Worm (Caenorhabditis elegans) whole organism, L1 larva: ENCODE measurements around the gene F10G2.7.

Experiments used
- C04F5.9 ChIP-seq: sonication (generic microtip); optimal IDR thresholded peaks from 2 replicates; lab custom pipeline; 2016; ENCODE audit warnings: missing genetic modification characterization, missing compliant biosample characterization
- C16A3.4 ChIP-seq: fragments of 150-350 bp; optimal IDR thresholded peaks from 2 replicates; lab custom pipeline; 2014; ENCODE audit warnings: missing biosample characterization, missing genetic modification characterization
- C34B4.2 ChIP-seq: sonication (generic microtip); optimal IDR thresholded peaks from 2 replicates; lab custom pipeline; 2017; ENCODE audit warnings: mild to moderate bottlenecking, missing genetic modification characterization, missing compliant biosample characterization
- Y116A8C.19 ChIP-seq: sonication (generic microtip); optimal IDR thresholded peaks from 2 replicates; lab custom pipeline; 2016; ENCODE audit warnings: missing compliant biosample characterization, missing genetic modification characterization, borderline replicate concordance
- aly-2 ChIP-seq: fragments of 150-350 bp; optimal IDR thresholded peaks from 2 replicates; lab custom pipeline; 2014; ENCODE audit warnings: missing biosample characterization, missing genetic modification characterization
- blmp-1 ChIP-seq: fragments of 150-350 bp; optimal IDR thresholded peaks from 2 replicates; lab custom pipeline; 2014; ENCODE audit warnings: missing biosample characterization, missing genetic modification characterization
- ceh-63 ChIP-seq: fragments of 200-800 bp; sonication (Bioruptor generic); optimal IDR thresholded peaks from 2 replicates; lab custom pipeline; 2018; ENCODE audit warnings: mild to moderate bottlenecking, missing genetic modification characterization, missing compliant biosample characterization
- ces-1 ChIP-seq: fragments of 150-350 bp; optimal IDR thresholded peaks from 2 replicates; lab custom pipeline; 2014; ENCODE audit warnings: missing biosample characterization, missing genetic modification reagents, missing genetic modification characterization
- dpl-1 ChIP-seq, 3 experiments: fragments of 150-350 bp in 2 of 3; sonication (generic microtip) in 1 of 3; optimal IDR thresholded peaks; 2 replicates each; lab custom pipeline; 2014 to 2017; ENCODE audit warnings: missing biosample characterization in 3 of 3, missing genetic modification characterization in 3 of 3, missing genetic modification reagents in 3 of 3
- dsc-1 ChIP-seq: sonication (generic microtip); optimal IDR thresholded peaks from 2 replicates; lab custom pipeline; 2016; ENCODE audit warnings: mild to moderate bottlenecking, missing genetic modification characterization, missing compliant biosample characterization
- efl-1 ChIP-seq, 4 experiments: fragments of 150-350 bp; optimal IDR thresholded peaks in 3 of 4; peaks in 1 of 4; 1 replicate in 1 of 4; 2 replicates in 3 of 4; lab custom pipeline; 2014; ENCODE audit warnings: missing biosample characterization in 2 of 4, missing genetic modification characterization in 2 of 4, missing genetic modification reagents in 2 of 4
- elt-2 ChIP-seq: sonication (generic microtip); optimal IDR thresholded peaks from 2 replicates; lab custom pipeline; 2016; ENCODE audit warnings: missing genetic modification characterization, mild to moderate bottlenecking, inconsistent platforms, missing compliant biosample characterization, missing genetic modification reagents
- fkh-10 ChIP-seq: sonication (generic microtip); optimal IDR thresholded peaks from 2 replicates; lab custom pipeline; 2017; ENCODE audit warnings: missing biosample characterization, missing genetic modification reagents, missing genetic modification characterization
- fkh-8 ChIP-seq: sonication (generic microtip); optimal IDR thresholded peaks from 2 replicates; lab custom pipeline; 2016; ENCODE audit warnings: mild to moderate bottlenecking, missing genetic modification characterization, missing compliant biosample characterization
- fos-1 ChIP-seq: fragments of 150-350 bp; optimal IDR thresholded peaks from 2 replicates; lab custom pipeline; 2014; ENCODE audit warnings: missing biosample characterization, missing genetic modification characterization
- hlh-4 ChIP-seq: sonication (generic microtip); optimal IDR thresholded peaks from 2 replicates; lab custom pipeline; 2016; ENCODE audit warnings: mild to moderate bottlenecking, missing genetic modification characterization, missing compliant biosample characterization
- hpl-2 ChIP-seq: fragments of 150-350 bp; optimal IDR thresholded peaks from 2 replicates; lab custom pipeline; 2014; ENCODE audit warnings: missing biosample characterization, missing genetic modification reagents, missing genetic modification characterization
- jun-1 ChIP-seq: fragments of 150-350 bp; optimal IDR thresholded peaks from 2 replicates; lab custom pipeline; 2014; ENCODE audit warnings: missing biosample characterization, missing genetic modification reagents, missing genetic modification characterization
- lin-35 ChIP-seq, 2 experiments: fragments of 150-350 bp; optimal IDR thresholded peaks; 2 replicates each; lab custom pipeline; 2014; ENCODE audit warnings: missing biosample characterization in 2 of 2, missing genetic modification characterization in 2 of 2, missing genetic modification reagents in 2 of 2
- mdl-1 ChIP-seq, 2 experiments: fragments of 150-350 bp; optimal IDR thresholded peaks; 2 replicates each; lab custom pipeline; 2014 to 2017; ENCODE audit warnings: missing biosample characterization in 2 of 2, missing genetic modification characterization in 2 of 2, inconsistent platforms in 1 of 2
- nhr-20 ChIP-seq: sonication (generic microtip); optimal IDR thresholded peaks from 2 replicates; lab custom pipeline; 2016; ENCODE audit warnings: mild to moderate bottlenecking, missing genetic modification characterization, missing compliant biosample characterization
- nhr-237 ChIP-seq: fragments of 150-350 bp; optimal IDR thresholded peaks from 2 replicates; lab custom pipeline; 2014; ENCODE audit warnings: missing biosample characterization, missing genetic modification characterization
- nhr-71 ChIP-seq: sonication (generic microtip); optimal IDR thresholded peaks from 2 replicates; lab custom pipeline; 2016; ENCODE audit warnings: mild to moderate bottlenecking, missing genetic modification characterization, moderate library complexity, missing compliant biosample characterization
- pqm-1 ChIP-seq: sonication (generic microtip); optimal IDR thresholded peaks from 3 replicates; lab custom pipeline; 2017; ENCODE audit warnings: missing biosample characterization, missing genetic modification characterization
- rnt-1 ChIP-seq: sonication (generic microtip); optimal IDR thresholded peaks from 2 replicates; lab custom pipeline; 2016; ENCODE audit warnings: mild to moderate bottlenecking, missing genetic modification characterization, moderate library complexity, missing compliant biosample characterization
- snpc-4 ChIP-seq: fragments of 150-350 bp; optimal IDR thresholded peaks from 2 replicates; lab custom pipeline; 2014; ENCODE audit warnings: missing biosample characterization, missing genetic modification characterization
- sptf-1 ChIP-seq: fragments of 150-350 bp; optimal IDR thresholded peaks from 2 replicates; lab custom pipeline; 2014; ENCODE audit warnings: missing biosample characterization, missing genetic modification characterization
- tlp-1 ChIP-seq: fragments of 150-350 bp; optimal IDR thresholded peaks from 2 replicates; lab custom pipeline; 2014; ENCODE audit warnings: missing biosample characterization, missing genetic modification characterization
- unc-30 ChIP-seq: sonication (generic microtip); optimal IDR thresholded peaks from 2 replicates; lab custom pipeline; 2017; ENCODE audit warnings: missing biosample characterization, missing genetic modification characterization
- unc-86 ChIP-seq: sonication (generic microtip); optimal IDR thresholded peaks from 2 replicates; lab custom pipeline; 2016; ENCODE audit warnings: missing genetic modification characterization, missing compliant biosample characterization
- vab-15 ChIP-seq: sonication (generic microtip); optimal IDR thresholded peaks from 2 replicates; lab custom pipeline; 2017; ENCODE audit warnings: missing genotype, mild to moderate bottlenecking, missing genetic modification characterization, missing compliant biosample characterization
- zag-1 ChIP-seq: fragments of 150-350 bp; optimal IDR thresholded peaks from 2 replicates; lab custom pipeline; 2014; ENCODE audit warnings: missing biosample characterization, missing genetic modification characterization
- ztf-4 ChIP-seq: fragments of 150-350 bp; optimal IDR thresholded peaks from 2 replicates; lab custom pipeline; 2014; ENCODE audit warnings: missing biosample characterization, missing genetic modification characterization

The F10G2.7 gene

DNA sequence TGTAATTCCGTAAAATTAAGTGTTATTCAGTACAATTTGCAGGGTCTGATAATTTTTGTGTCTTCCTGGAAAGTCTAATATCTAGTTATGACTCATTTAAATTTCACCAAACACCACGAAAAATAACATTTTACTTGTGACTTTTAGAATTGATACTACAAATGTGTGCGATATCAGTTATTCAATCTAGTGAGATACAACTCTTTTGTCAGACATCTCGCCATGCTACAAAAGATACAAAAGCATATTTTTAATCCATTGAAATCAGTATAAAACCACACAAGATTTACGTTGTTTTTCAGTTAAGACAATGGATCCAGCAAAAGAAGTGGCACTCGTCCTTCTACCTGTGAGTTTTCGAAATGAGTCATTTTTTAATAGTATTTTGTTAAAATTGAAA, 37.0 kb upstream of the F10G2.7 start, which contains the start of gene srx-56:
TSS of gene srx-56 (plus strand) at position 301 of the 400 bp plus-strand sequence.
- TF ChIP-seq Y116A8C.19 (tag; lab: Kevin White, UChicago) (no peak), fkh-8 (peak; percentile 50), hpl-2 (GFP tag; lab: Kevin White, UChicago) (no peak), tlp-1 (no peak), fkh-10 (no peak), lin-35 (GFP tag; optimal IDR thresholded peaks at IDR 0.05; lab: Kevin White, UChicago) (no peak), unc-30 (tag; lab: Kevin White, UChicago) (no peak)

DNA sequence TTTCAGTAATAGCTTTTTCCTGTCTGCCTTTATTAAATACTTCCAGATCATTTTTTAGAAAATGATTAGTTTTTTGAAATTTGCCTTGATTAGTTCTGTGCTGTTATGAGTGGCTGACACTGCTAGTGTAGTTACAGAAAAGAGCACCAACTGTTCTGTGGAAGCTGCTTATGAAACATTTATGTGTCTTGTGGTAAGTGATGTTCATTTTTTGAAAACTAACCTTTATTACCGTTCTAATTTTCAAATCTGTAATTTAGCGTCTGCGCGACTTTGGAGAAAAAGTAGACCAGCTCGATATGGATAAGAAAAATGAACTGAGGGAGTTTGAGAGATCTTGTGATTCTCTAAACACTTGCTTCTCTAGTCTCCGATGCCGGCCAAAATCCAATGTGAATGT, 32.5 kb upstream of the F10G2.7 start, which contains the start of gene srj-14:
TSS of gene srj-14 (plus strand) at position 131 of the 400 bp plus-strand sequence.
- no peak for TF ChIP-seq C04F5.9 (tag; lab: Kevin White, UChicago)
- no peak for TF ChIP-seq efl-1 (optimal IDR thresholded peaks at IDR 0.05; lab: Kevin White, UChicago)
- TF ChIP-seq efl-1 (GFP tag; optimal IDR thresholded peaks at IDR 0.05 in 1 of 2; lab: Kevin White, UChicago), result peak in 1 of 2 experiments; percentile 77
- no peak for TF ChIP-seq dsc-1
- no peak for TF ChIP-seq elt-2 (tag; lab: Kevin White, UChicago)
- TF ChIP-seq C16A3.4 (tag; lab: Kevin White, UChicago), result no peak
- TF ChIP-seq zag-1 (tag; lab: Kevin White, UChicago), result no peak
- no peak for TF ChIP-seq ztf-4
- no peak for TF ChIP-seq snpc-4

DNA sequence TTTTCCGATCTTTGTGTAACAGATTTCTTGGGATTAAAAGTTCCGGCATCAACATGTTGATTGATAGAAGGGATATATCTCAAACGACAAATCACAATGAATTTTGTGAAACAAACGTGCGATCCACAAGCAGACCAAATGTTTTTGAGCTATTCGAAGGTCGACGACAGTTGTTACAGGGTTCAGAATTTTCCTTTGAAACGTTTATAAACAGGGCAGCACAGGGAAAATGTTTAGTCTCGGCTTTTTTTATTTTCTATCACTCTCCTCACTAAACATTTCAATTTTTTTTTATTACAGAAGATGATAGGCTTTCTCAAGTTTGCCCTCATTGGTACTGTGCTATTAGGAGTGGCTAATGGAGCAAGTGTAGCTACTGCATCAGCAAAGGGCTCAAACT, 27.8 kb upstream of the F10G2.7 start, which contains the start of gene exc-13:
TSS of gene exc-13 (plus strand) at position 301 of the 400 bp plus-strand sequence.
- peak; percentile 5 for TF ChIP-seq nhr-71 (tag; lab: Kevin White, UChicago)
- TF ChIP-seq ces-1 (GFP tag; lab: Kevin White, UChicago), result no peak
- TF ChIP-seq, all 84 proteins: peak for 1

DNA sequence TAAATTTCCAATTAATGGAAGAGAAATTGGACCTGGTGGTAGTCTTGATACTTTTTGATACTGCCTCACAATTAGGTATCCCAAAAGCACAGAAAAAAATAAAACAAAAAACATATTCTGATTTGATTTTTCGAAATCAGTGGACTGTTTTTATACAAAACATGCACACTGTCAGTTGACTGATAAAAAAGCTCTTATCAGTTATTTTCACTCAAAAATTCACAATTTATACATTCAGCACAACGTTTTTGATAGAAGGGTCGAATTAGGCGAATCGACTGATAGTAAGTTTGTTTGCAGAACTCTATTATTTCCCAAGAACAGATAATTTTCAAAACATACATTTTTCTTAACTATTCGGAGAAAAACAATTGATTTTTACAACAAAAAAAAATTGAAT, 26.9 kb upstream of the F10G2.7 start, which contains the start of gene cyp-35A2:
TSS of gene cyp-35A2 (minus strand) at position 124 of the 400 bp plus-strand sequence.
- TF ChIP-seq elt-2 (tag; lab: Kevin White, UChicago) (peak; percentile 90), fkh-8 (no peak), C16A3.4 (tag; lab: Kevin White, UChicago) (no peak)
- TF ChIP-seq, all 84 proteins: peak for 1

DNA sequence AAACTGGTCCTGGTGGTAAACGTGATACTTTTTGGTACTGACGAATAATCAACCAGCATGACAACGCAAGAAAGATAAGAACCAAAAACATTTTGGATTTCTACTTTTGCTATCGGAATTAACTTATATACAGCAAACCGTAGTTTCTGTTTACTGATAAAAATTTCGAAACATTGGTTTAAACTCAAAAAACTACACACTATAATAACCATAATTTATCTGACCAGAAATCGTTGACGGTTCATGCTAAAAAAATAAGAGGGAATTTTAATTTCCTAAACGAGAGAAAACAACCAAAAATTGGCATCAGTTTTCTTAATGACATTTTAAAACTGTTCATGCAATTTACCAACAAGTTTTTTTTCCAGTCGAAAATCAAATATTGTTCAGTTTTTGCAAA, 24.6 kb upstream of the F10G2.7 start, which contains the start of gene cyp-35A1:
TSS of gene cyp-35A1 (minus strand) at position 101 of the 400 bp plus-strand sequence.
- no peak for TF ChIP-seq dpl-1 (GFP tag; optimal IDR thresholded peaks at IDR 0.05; lab: Kevin White, UChicago)
- no peak for TF ChIP-seq efl-1 (optimal IDR thresholded peaks at IDR 0.05; lab: Kevin White, UChicago)
- TF ChIP-seq efl-1 (GFP tag; optimal IDR thresholded peaks at IDR 0.05 in 1 of 2; lab: Kevin White, UChicago), result peak in 1 of 2 experiments; percentile 37

DNA sequence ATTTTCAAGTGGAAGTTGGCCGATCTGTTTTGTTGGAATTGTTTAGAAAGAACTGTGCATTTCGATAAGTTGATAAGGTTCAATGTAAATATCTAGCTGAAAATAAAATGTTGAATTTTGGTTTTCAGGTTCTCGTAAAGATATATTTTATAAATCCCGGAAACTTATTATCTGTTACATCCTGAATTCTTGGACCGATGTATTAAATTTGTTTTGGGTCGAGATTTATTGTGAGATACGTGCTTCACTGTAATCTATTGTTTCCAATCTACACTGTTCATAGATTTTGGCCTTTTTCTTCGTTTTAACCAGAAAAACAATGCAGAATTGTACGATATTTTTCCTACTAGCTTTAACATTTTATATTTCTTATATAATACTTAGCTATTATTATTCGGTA, 20.0 kb upstream of the F10G2.7 start, which contains the start of gene C03G6.6:
TSS of gene C03G6.6 (plus strand) at position 301 of the 400 bp plus-strand sequence.
- TF ChIP-seq rnt-1 (no peak), mdl-1 (tag; optimal IDR thresholded peaks at IDR 0.05; lab: Kevin White, UChicago) (no peak), aly-2 (tag; lab: Kevin White, UChicago) (no peak), nhr-20 (tag; lab: Kevin White, UChicago) (no peak), hlh-4 (tag; lab: Kevin White, UChicago) (no peak), jun-1 (no peak), sptf-1 (tag; lab: Kevin White, UChicago) (no peak), elt-2 (tag; lab: Kevin White, UChicago) (no peak), fos-1 (tag; lab: Kevin White, UChicago) (no peak), unc-86 (tag; lab: Kevin White, UChicago) (no peak), blmp-1 (tag; lab: Kevin White, UChicago) (no peak), pqm-1 (tag; lab: Kevin White, UChicago) (no peak), C34B4.2 (tag; lab: Kevin White, UChicago) (no peak), vab-15 (no peak), nhr-237 (tag; lab: Kevin White, UChicago) (no peak), ces-1 (GFP tag; lab: Kevin White, UChicago) (no peak), ceh-63 (GFP tag; lab: Kevin White, UChicago) (no peak)
- TF ChIP-seq, all 84 proteins: peak for 0
